Fruit fly (Drosophila melanogaster) S2 (cell line): Measurements from ENCODE around the gene Hex-t1.

Source experiments
- CG8478 ChIP-seq: fragments of >200 bp; optimal IDR thresholded peaks from 2 replicates; lab custom pipeline; 2018
- CTCF ChIP-seq, 2 experiments: fragments of >200 bp; optimal IDR thresholded peaks; 2 replicates each; lab custom pipeline; 2018

DNA sequence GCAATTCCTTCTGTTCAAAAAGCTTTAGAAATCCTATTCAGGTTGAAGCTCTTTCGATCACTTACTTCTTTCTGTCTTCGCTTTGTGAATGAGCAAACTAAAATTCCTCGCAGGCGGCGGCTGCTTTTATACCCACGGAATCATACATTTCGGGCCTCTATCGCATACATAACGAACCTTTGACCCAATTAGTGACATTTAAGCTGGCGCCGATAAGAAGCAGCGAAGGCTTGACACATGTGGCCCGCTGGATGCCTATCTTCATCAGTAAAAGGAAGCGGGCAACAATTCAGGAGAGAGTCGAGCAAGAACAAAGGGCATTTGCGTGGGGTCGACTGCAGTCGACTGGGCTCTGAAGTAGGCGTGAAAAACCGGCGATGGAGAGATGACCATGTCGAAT lies 23.2 kb upstream of the Hex-t1 start, which contains the start of gene CG34291:
- TF ChIP-seq CG8478 (lab: Kevin White, UChicago) (no peak), CTCF (optimal IDR thresholded peaks at IDR 0.05; lab: Kevin White, UChicago) (no peak)
